Worm (Caenorhabditis elegans) whole organism, L4 larva: Measurements from ENCODE around the gene Y47D7A.19.

Source experiments
- F37D6.2 ChIP-seq: sonication (generic microtip); optimal IDR thresholded peaks from 2 replicates; lab custom pipeline; 2016; ENCODE audit warnings: mild to moderate bottlenecking, missing genetic modification characterization, missing compliant biosample characterization
- R02D3.7 ChIP-seq: fragments of 150-350 bp; sonication (generic microtip); optimal IDR thresholded peaks from 3 replicates; lab custom pipeline; 2014; ENCODE audit warnings: missing biosample characterization, missing genetic modification characterization
- ceh-28 ChIP-seq: fragments of 150-350 bp; optimal IDR thresholded peaks from 2 replicates; lab custom pipeline; 2014; ENCODE audit warnings: missing biosample characterization, missing genetic modification reagents, missing genetic modification characterization
- dpl-1 ChIP-seq: fragments of 150-350 bp; optimal IDR thresholded peaks from 2 replicates; lab custom pipeline; 2014; ENCODE audit warnings: missing biosample characterization, missing genetic modification reagents, missing genetic modification characterization
- madf-9 ChIP-seq: fragments of 200-800 bp; sonication (Bioruptor generic); conservative IDR thresholded peaks from 2 replicates; pipeline ENCODE4 v1.3.6; 2022; ENCODE audit warnings: missing genetic modification reagents, missing genetic modification characterization, missing compliant biosample characterization
- nhr-77 ChIP-seq: fragments of 150-350 bp; optimal IDR thresholded peaks from 2 replicates; lab custom pipeline; 2014; ENCODE audit warnings: missing biosample characterization, missing genetic modification characterization
- skn-1 ChIP-seq: fragments of 150-350 bp; optimal IDR thresholded peaks from 2 replicates; lab custom pipeline; 2014; ENCODE audit warnings: missing biosample characterization, missing genetic modification characterization
- vab-7 ChIP-seq: fragments of 200-800 bp; sonication (Bioruptor generic); IDR thresholded peaks from 2 replicates; pipeline ENCODE4 v1.3.6; 2022; ENCODE audit warnings: missing genetic modification reagents, missing genetic modification characterization, missing compliant biosample characterization

DNA sequence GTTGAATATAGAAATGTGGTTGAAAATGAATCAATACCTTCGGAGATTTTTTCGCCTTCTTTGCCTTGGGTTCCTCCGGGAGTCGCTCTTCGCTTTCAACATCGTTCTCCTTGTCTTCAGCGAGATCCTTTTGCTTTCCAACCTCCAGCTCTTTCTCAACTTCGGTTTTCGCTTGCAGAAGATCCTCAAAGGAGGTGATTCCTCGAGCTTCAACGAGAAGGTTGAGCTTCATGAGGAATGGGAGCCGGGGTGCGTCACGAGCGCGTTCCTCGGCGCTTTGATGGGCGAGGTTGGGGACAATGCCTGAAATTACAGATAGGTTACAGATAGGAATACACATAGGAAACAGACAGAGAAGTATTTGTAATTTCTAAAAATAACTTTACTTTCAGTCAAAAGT is 25.3 kb upstream of the Y47D7A.19 start:
- TF ChIP-seq ceh-28 (tag; lab: Kevin White, UChicago) (no peak), skn-1 (no peak), F37D6.2 (tag; lab: Kevin White, UChicago) (no peak), madf-9 (no peak), dpl-1 (GFP tag; lab: Kevin White, UChicago) (no peak), nhr-77 (tag; lab: Kevin White, UChicago) (no peak), vab-7 (no peak), R02D3.7 (tag; lab: Kevin White, UChicago) (no peak)
